Worm (Caenorhabditis elegans): ENCODE results near the gene M176.9.
A peak's percentile ranks its signal among the peaks of the same experiment; 100 is the strongest.

M176.9 gene

DNA sequence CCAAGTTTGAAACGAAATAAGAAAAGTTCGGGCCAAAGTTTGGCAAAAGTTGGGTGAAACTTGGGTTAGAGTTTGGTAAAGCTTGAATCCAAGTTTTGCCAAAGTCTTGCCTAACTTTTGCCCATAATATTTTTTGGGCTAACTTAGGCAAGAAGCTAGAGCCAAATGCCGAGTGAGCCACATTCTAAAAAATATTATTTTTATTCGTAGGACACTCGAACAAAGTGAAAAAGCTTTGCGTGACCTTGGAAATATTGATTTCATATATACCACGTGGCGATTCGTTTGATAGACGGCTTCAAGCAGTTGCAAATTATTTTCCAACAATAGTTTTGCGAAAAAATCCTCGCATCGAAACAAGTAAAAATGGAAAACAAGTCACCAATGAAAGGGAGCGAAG is 7.6 kb downstream of the M176.9 start, which contains the start of gene Y51B9A.5:
TSS of gene Y51B9A.5 (plus strand) at position 301 of the 400 bp plus-strand sequence.
- TF ChIP-seq ceh-9 (tag; optimal IDR thresholded peaks at IDR 0.05) (no peak), ZK546.5 (tag; optimal IDR thresholded peaks at IDR 0.05) (no peak), jun-1 (tag; optimal IDR thresholded peaks at IDR 0.05) (no peak), aly-2 (tag; optimal IDR thresholded peaks at IDR 0.05) (no peak)

DNA sequence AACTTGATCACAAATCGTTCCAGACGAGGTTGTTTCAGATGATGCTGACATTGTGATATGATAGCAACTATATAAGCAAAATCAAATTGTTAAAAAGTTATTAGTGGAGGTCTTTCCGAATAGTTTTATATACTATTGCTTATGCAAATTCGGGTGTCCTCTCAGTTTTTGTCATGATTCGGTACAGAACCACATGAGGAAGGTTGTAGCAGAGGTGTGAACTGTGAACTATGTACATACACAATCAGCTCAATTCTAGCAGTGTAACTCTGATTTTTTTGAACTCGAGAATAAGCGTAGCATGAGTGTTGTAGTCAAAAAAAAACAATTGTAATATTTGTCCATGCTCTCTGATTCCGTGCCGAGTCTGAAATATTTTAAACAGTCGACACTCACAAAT is 8.3 kb downstream of the M176.9 start, which contains the start of gene Y51B9A.6:
TSS of gene Y51B9A.6 (minus strand) at position 101 of the 400 bp plus-strand sequence.
- TF ChIP-seq pha-4 (tag; optimal IDR thresholded peaks at IDR 0.05) (no peak), pqm-1 (tag; optimal IDR thresholded peaks at IDR 0.05) (no peak), aly-2 (tag; optimal IDR thresholded peaks at IDR 0.05) (no peak), ceh-16 (tag; optimal IDR thresholded peaks at IDR 0.05) (no peak), hmg-11 (tag; optimal IDR thresholded peaks at IDR 0.05) (no peak), nhr-11 (tag; optimal IDR thresholded peaks at IDR 0.05) (no peak)

DNA sequence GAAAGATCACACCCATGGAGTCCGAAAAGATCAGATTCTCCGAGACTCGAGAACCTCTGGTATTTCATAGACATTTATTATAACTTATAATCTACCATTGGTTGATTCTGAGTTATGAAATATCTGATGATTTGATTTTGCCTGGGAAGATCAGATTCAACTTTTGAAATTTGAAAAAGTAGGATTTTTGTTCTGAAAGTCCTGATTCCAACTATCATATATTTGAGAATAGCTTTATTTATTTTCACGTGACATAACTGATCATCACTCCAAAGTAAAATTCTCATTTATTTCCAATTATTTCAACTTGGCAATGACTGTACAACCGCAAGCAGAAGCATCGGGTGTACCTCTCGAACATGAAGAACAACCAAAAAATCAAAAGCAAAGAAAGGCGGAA is 11.7 kb downstream of the M176.9 start, which contains the start of gene Y51B9A.7:
TSS of gene Y51B9A.7 (plus strand) at position 301 of the 400 bp plus-strand sequence.
- TF ChIP-seq lin-15B (tag; optimal IDR thresholded peaks at IDR 0.05) (no peak), jun-1 (tag; optimal IDR thresholded peaks at IDR 0.05) (no peak), skn-1 (tag; optimal IDR thresholded peaks at IDR 0.05) (no peak), nfya-1 (tag; optimal IDR thresholded peaks at IDR 0.05; ENCODE audit: insufficient read depth) (no peak), elt-2 (tag; optimal IDR thresholded peaks at IDR 0.05) (no peak), nhr-43 (tag; optimal IDR thresholded peaks at IDR 0.05; ENCODE audit: poor library complexity, severe bottlenecking) (no peak), ceh-82 (tag; optimal IDR thresholded peaks at IDR 0.05) (no peak), elt-3 (tag; optimal IDR thresholded peaks at IDR 0.05) (no peak), nhr-77 (tag; optimal IDR thresholded peaks at IDR 0.05) (no peak), nhr-28 (tag; optimal IDR thresholded peaks at IDR 0.05) (no peak), nhr-25 (tag; optimal IDR thresholded peaks at IDR 0.05) (no peak), tbx-2 (tag; optimal IDR thresholded peaks at IDR 0.05) (no peak), nhr-11 (tag; optimal IDR thresholded peaks at IDR 0.05) (no peak), R02D3.7 (tag; optimal IDR thresholded peaks at IDR 0.05) (no peak), nhr-76 (tag; optimal IDR thresholded peaks at IDR 0.05) (no peak)

DNA sequence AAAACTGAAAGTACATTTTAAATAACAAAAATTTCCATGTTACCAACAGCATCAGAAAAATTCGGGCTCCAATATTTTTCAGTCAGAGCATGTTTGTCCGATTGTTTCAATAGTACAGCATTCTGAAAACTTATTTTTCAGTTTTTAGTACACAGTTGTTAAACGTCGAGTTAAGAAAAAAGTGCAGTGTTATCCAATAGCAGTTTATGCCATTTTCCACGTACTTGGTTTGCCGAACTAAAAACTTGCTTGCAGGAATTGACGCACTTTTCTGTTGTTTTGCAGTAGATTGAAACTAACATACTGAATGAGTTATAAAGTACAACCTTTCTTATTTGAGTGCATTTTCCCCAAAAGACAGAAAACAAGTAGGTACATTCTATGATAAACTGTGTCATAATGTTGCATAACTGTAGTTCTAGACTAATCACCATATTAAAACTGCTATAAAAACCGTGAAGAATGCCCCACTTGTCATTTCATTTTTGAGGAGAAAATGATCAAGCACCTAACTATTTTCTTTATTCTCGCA is 13.0 kb downstream of the M176.9 start, which contains the start of the genes Y51B9A.14 and Y51B9A.8:
TSS of gene Y51B9A.14 (minus strand) at position 101 of the 532 bp plus-strand sequence.
TSS of gene Y51B9A.8 (plus strand) at position 482 of the 532 bp plus-strand sequence.
- TF ChIP-seq fos-1 (tag; optimal IDR thresholded peaks at IDR 0.05) (no peak), sea-2 (GFP tag; optimal IDR thresholded peaks at IDR 0.05) (no peak), nhr-23 (tag; optimal IDR thresholded peaks at IDR 0.05) (no peak), daf-12 (tag; optimal IDR thresholded peaks at IDR 0.05) (no peak), ztf-4 (tag; optimal IDR thresholded peaks at IDR 0.05) (no peak)

DNA sequence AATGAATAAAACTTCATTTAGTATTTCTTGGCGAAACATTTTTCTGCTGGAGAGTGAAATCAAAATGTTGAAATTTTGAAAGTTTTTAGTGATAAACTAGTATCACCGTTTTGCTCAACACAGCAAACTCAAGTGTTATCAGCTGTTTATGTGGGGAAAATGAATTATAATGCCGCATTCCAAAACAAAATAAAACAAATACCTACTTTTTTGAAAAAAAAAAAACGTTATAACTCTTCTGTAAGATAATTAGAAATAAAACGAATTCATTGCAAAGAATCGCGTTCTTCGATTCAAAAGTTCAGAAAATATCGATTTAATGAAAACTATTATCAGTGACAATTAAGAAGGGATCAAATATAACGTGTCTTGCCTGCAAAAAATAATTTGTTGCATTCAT is 13.9 kb downstream of the M176.9 start, which contains the start of gene Y51B9A.9:
TSS of gene Y51B9A.9 (minus strand) at position 101 of the 400 bp plus-strand sequence.
- TF ChIP-seq zag-1 (tag; optimal IDR thresholded peaks at IDR 0.05) (no peak), elt-2 (tag; optimal IDR thresholded peaks at IDR 0.05) (peak; percentile 22)

DNA sequence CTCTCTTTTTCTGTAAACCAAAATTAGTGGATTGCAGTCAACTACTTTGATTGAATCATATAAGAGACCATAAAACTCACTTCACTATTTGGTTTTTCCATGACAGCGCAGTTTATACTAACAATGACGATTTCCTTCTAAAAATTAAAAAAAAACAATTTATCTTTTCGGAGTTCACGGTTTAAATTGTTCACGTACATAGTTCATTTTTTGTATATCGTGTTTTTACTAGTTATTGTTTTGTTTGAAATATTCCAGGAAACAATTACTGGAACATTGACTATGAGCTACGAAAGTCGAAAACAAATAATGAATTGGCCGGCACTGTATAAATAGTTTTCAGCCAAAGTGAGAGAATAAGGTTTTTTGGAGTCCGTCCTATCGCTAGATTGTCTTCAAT is 18.7 kb downstream of the M176.9 start, which contains the start of gene lido-17:
TSS of gene lido-17 (minus strand) at position 101 of the 400 bp plus-strand sequence.
- TF ChIP-seq skn-1 (tag; optimal IDR thresholded peaks at IDR 0.05) = no peak
- no peak for TF ChIP-seq ceh-82 (tag; optimal IDR thresholded peaks at IDR 0.05)
- no peak for TF ChIP-seq ceh-16 (tag; optimal IDR thresholded peaks at IDR 0.05)
- no peak for TF ChIP-seq mml-1 (tag; optimal IDR thresholded peaks at IDR 0.05)
- TF ChIP-seq pha-4 (tag; optimal IDR thresholded peaks at IDR 0.05) = no peak
- TF ChIP-seq egl-5 (tag; optimal IDR thresholded peaks at IDR 0.05) = no peak
- no peak for TF ChIP-seq nhr-28 (tag; optimal IDR thresholded peaks at IDR 0.05)
- TF ChIP-seq zag-1 (tag; optimal IDR thresholded peaks at IDR 0.05) = no peak
- TF ChIP-seq ama-1 (optimal IDR thresholded peaks at IDR 0.05) = no peak
- no peak for TF ChIP-seq egl-27 (tag; optimal IDR thresholded peaks at IDR 0.05)
- TF ChIP-seq fkh-10 (GFP tag; optimal IDR thresholded peaks at IDR 0.05) = no peak
